Worm (Caenorhabditis elegans) whole organism, young adult: ENCODE results near the gene vab-9.

Source experiments
- B0336.3 ChIP-seq: fragments of 200-800 bp; sonication (Bioruptor generic); IDR thresholded peaks from 2 replicates; pipeline ENCODE4 v1.3.6; 2022; ENCODE audit warnings: missing genetic modification characterization, missing compliant biosample characterization
- F22D6.2 ChIP-seq: sonication (generic microtip); optimal IDR thresholded peaks from 2 replicates; lab custom pipeline; 2016; ENCODE audit warnings: mild to moderate bottlenecking, missing genetic modification characterization, missing compliant biosample characterization
- F33H1.4 ChIP-seq: fragments of 200-800 bp; sonication (Bioruptor generic); IDR thresholded peaks from 2 replicates; pipeline ENCODE4 v1.3.6; 2022; ENCODE audit warnings: missing genetic modification reagents, missing genetic modification characterization, missing compliant biosample characterization
- K11D2.4 ChIP-seq: fragments of 200-800 bp; sonication (Bioruptor generic); IDR thresholded peaks from 2 replicates; pipeline ENCODE4 v1.3.6; 2022; ENCODE audit warnings: missing genetic modification reagents, missing genetic modification characterization, missing compliant biosample characterization
- K12H6.12 ChIP-seq: fragments of 200-800 bp; sonication (Bioruptor generic); optimal IDR thresholded peaks from 2 replicates; lab custom pipeline; 2018; ENCODE audit warnings: mild to moderate bottlenecking, missing genetic modification characterization, missing compliant biosample characterization
- T26A5.8 ChIP-seq: sonication (generic microtip); optimal IDR thresholded peaks from 2 replicates; lab custom pipeline; 2016; ENCODE audit warnings: missing genetic modification characterization, missing compliant biosample characterization
- cebp-1 ChIP-seq, 2 experiments: fragments of 200-800 bp in 1 of 2; sonication (Bioruptor generic) in 1 of 2; sonication (generic microtip) in 1 of 2; IDR thresholded peaks in 1 of 2; optimal IDR thresholded peaks in 1 of 2; 2 replicates each; pipeline versions ENCODE4 v1.3.6 to Lab custom; 2017 to 2022; ENCODE audit warnings: missing compliant biosample characterization in 2 of 2, missing genetic modification characterization in 2 of 2, mild to moderate bottlenecking in 1 of 2, missing genetic modification reagents in 1 of 2, moderate library complexity in 1 of 2
- dpff-1 ChIP-seq: sonication (generic microtip); optimal IDR thresholded peaks from 2 replicates; lab custom pipeline; 2017; ENCODE audit warnings: mild to moderate bottlenecking, missing genetic modification characterization, missing compliant biosample characterization
- him-1 ChIP-seq: sonication (generic microtip); optimal IDR thresholded peaks from 2 replicates; lab custom pipeline; 2016; ENCODE audit warnings: missing genotype, missing genetic modification reagents, missing genetic modification characterization, missing compliant biosample characterization
- hsf-1 ChIP-seq: fragments of 200-800 bp; sonication (Bioruptor generic); IDR thresholded peaks from 2 replicates; pipeline ENCODE4 v1.3.6; 2022; ENCODE audit warnings: missing genetic modification reagents, missing genetic modification characterization, missing compliant biosample characterization
- lsl-1 ChIP-seq: fragments of 200-800 bp; sonication (Bioruptor generic); optimal IDR thresholded peaks from 2 replicates; lab custom pipeline; 2018; ENCODE audit warnings: mild to moderate bottlenecking, missing genetic modification characterization, moderate library complexity, missing compliant biosample characterization
- lsy-27 ChIP-seq: sonication (generic microtip); optimal IDR thresholded peaks from 2 replicates; lab custom pipeline; 2017; ENCODE audit warnings: missing genetic modification characterization, mild to moderate bottlenecking, missing compliant biosample characterization, antibody characterized with exemption, missing genotype, borderline replicate concordance; ENCODE audit not compliant: insufficient read depth
- madf-6 ChIP-seq: fragments of 200-800 bp; sonication (Bioruptor generic); IDR thresholded peaks from 2 replicates; pipeline ENCODE4 v1.3.6; 2022; ENCODE audit warnings: missing genetic modification reagents, missing genetic modification characterization, missing compliant biosample characterization
- mxl-1 ChIP-seq: sonication (generic microtip); optimal IDR thresholded peaks from 2 replicates; lab custom pipeline; 2016; ENCODE audit warnings: missing genetic modification characterization, missing compliant biosample characterization
- nfya-1 ChIP-seq: sonication (generic microtip); optimal IDR thresholded peaks from 2 replicates; lab custom pipeline; 2017; ENCODE audit warnings: antibody characterized with exemption, missing compliant biosample characterization, missing genetic modification characterization, borderline replicate concordance; ENCODE audit not compliant: insufficient read depth
- nhr-179 ChIP-seq: sonication (generic microtip); optimal IDR thresholded peaks from 2 replicates; lab custom pipeline; 2016; ENCODE audit warnings: mild to moderate bottlenecking, missing genetic modification characterization, missing compliant biosample characterization
- nhr-80 ChIP-seq: sonication (generic microtip); optimal IDR thresholded peaks from 2 replicates; lab custom pipeline; 2016; ENCODE audit warnings: missing genetic modification characterization, missing compliant biosample characterization
- pbrm-1 ChIP-seq: fragments of 200-800 bp; sonication (Bioruptor generic); IDR thresholded peaks from 2 replicates; pipeline ENCODE4 v1.3.6; 2022; ENCODE audit warnings: missing genetic modification reagents, missing genetic modification characterization, missing compliant biosample characterization
- pha-4 ChIP-seq: fragments of 150-350 bp; sonication (generic microtip); optimal IDR thresholded peaks from 2 replicates; lab custom pipeline; 2014; ENCODE audit warnings: missing biosample characterization, missing genetic modification reagents, missing genetic modification characterization
- snpc-1.1 ChIP-seq: sonication (generic microtip); optimal IDR thresholded peaks from 2 replicates; lab custom pipeline; 2017; ENCODE audit warnings: missing genetic modification characterization, mild to moderate bottlenecking, missing compliant biosample characterization, antibody characterized with exemption, moderate library complexity, missing genotype, missing genetic modification reagents; ENCODE audit not compliant: insufficient read depth
- snpc-1.3 ChIP-seq: sonication (generic microtip); optimal IDR thresholded peaks from 2 replicates; lab custom pipeline; 2017; ENCODE audit warnings: missing genetic modification characterization, mild to moderate bottlenecking, missing compliant biosample characterization, antibody characterized with exemption, moderate library complexity, missing genotype, missing genetic modification reagents; ENCODE audit not compliant: insufficient read depth
- snpc-3.4 ChIP-seq: sonication (generic microtip); optimal IDR thresholded peaks from 2 replicates; lab custom pipeline; 2017; ENCODE audit warnings: missing genetic modification characterization, mild to moderate bottlenecking, missing compliant biosample characterization, antibody characterized with exemption, moderate library complexity, missing genotype, missing genetic modification reagents
- snpc-4 ChIP-seq, 5 experiments: fragments of 150-350 bp in 1 of 5; sonication (generic microtip) in 4 of 5; optimal IDR thresholded peaks; 2 replicates each; lab custom pipeline; 2014 to 2018; ENCODE audit warnings: missing genetic modification characterization in 5 of 5, missing biosample characterization in 3 of 5, antibody characterized with exemption in 2 of 5, mild to moderate bottlenecking in 2 of 5, missing compliant biosample characterization in 2 of 5, missing genotype in 2 of 5, moderate library complexity in 2 of 5, missing genetic modification reagents in 1 of 5
- tbp1 ChIP-seq: fragments of 200-800 bp; sonication (Bioruptor generic); optimal IDR thresholded peaks from 2 replicates; lab custom pipeline; 2018; ENCODE audit warnings: mild to moderate bottlenecking, missing genetic modification characterization, missing compliant biosample characterization
- tbx-9 ChIP-seq: sonication (generic microtip); optimal IDR thresholded peaks from 2 replicates; lab custom pipeline; 2016; ENCODE audit warnings: borderline replicate concordance, missing genetic modification characterization, inconsistent platforms, missing compliant biosample characterization
- xnd-1 ChIP-seq: sonication (generic microtip); optimal IDR thresholded peaks from 2 replicates; lab custom pipeline; 2016; ENCODE audit warnings: missing genotype, missing genetic modification reagents, missing genetic modification characterization, missing compliant biosample characterization

vab-9 gene

DNA sequence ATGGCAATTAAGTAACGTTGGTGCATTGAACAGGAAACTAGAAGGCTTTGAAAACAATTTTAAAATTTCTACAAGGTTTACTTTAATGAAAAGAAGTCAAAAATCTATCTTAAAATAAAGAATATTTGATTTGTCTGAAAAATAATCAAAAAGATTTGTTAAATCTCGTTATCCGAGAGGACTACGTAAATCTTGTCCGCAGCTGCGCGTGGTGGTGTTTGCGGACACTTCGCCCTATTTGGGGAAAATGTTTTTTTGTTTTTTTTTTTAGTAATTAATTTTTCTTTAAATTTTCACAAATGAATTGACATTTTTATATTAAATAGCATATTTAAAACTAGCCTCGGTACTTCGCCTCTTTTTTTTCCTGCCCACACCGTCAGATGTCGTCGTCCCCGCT lies 46.4 kb upstream of the vab-9 start (continued):
- no peak for TF ChIP-seq xnd-1
- TF ChIP-seq nfya-1 (tag; lab: Kevin White, UChicago), result no peak
- no peak for TF ChIP-seq hsf-1
- TF ChIP-seq, all 124 proteins: peak for 12

DNA sequence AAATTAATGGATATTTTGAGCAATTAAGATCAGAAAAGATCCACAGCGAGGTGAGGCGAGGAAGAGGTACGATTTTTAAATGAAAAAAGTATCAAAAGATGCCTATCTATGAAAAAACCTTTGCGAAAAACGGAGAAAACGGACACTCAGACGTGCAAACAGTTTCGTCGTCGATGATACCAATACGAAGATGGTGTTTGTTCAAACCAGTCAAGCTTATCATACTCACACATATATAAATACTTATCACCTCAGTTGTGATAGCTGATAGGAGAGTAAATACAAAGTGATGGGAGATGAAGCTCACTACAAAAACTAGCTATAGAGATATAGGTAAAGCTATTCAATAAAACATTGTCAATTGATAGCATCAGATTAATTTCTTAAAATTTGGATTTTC lies 42.3 kb upstream of the vab-9 start:
- TF ChIP-seq nhr-80 (tag; lab: Kevin White, UChicago) (peak; percentile 8), T26A5.8 (tag; lab: Kevin White, UChicago) (no peak)
- TF ChIP-seq, all 124 proteins: peak for 1

DNA sequence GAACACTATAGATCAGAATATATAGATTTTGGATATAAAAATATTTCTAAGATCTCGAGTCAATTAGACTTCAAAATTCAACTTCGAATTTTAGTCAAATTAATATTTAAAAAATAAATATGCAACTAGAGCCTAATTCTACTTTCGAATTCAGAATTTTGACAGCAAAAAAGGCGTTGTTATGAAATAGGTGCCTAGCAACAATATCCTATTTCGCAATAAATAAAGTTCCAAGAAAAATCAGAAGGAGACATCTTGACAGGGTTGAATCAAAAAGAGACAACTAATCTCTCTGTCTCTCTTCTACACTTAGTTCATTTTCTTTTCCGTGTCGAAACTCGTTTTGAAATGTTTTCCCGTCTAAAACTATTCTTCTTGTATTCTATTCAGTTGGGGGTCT lies 37.9 kb upstream of the vab-9 start:
- TF ChIP-seq cebp-1 (GFP tag; IDR thresholded peaks at IDR 0.05; lab: Robert Waterston, UW) (peak; percentile 61; the same call in 1 of the 2 replicates), cebp-1 (tag; optimal IDR thresholded peaks at IDR 0.05; lab: Kevin White, UChicago) (peak; percentile 96), pbrm-1 (no peak)

DNA sequence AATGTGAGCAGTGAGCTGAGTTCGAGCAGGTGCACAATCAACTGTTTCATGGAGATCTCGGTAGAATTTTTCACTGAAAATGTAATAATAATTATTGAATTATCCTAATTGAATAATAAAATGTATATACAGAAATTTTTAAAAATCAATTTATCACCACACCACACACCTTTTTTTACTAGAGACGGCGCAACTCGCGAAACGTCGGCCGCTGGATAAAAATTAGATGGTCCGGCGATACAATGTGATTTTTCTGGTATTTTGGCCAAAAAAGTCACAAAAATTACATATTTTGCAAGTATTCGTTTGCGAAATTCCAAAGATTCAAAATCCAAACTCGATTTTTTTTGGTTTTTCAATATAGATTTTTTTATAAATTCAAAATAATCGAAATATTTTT lies 33.3 kb upstream of the vab-9 start:
- TF ChIP-seq snpc-1.1 (tag; lab: Kevin White, UChicago), result peak; percentile 93
- peak; percentile 6 for TF ChIP-seq lsl-1 (GFP tag; lab: Kevin White, UChicago)
- peak; percentile 28 for TF ChIP-seq tbp1
- no peak for TF ChIP-seq pha-4 (tag; lab: Kevin White, UChicago)
- peak; percentile 86 for TF ChIP-seq snpc-4 (GFP tag; optimal IDR thresholded peaks at IDR 0.05; lab: Kevin White, UChicago)
- TF ChIP-seq snpc-4 (tag; optimal IDR thresholded peaks at IDR 0.05; lab: Kevin White, UChicago), result peak; percentile 71 to 92 (median 90)
- peak; percentile 35 for TF ChIP-seq snpc-1.3 (tag; lab: Kevin White, UChicago)
- TF ChIP-seq mxl-1 (tag; lab: Kevin White, UChicago), result no peak
- TF ChIP-seq snpc-3.4 (tag; lab: Kevin White, UChicago), result peak; percentile 89
- peak; percentile 47 for TF ChIP-seq him-1 (tag; lab: Kevin White, UChicago)

DNA sequence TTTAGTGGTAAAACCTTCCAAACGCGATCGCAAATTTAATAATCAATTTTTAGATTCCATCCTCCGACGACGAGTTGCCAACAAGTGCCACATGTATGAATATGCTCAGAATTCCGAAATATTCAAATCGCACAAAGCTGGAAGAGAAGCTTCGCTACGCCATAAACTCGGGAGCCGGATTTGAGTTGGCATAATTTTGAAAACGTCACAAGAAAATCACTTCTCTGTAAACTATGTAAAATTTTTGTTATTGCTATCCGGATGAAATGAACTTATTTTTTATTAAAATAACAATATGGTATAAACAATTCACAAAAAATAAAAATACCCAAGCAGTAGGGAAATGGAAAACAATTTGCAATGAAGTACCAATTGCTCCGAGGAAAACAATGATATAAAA lies 31.4 kb upstream of the vab-9 start:
- peak; percentile 10; the same call in 1 of the 2 replicates for TF ChIP-seq B0336.3
- TF ChIP-seq him-1 (tag; lab: Kevin White, UChicago), result peak; percentile 91
- TF ChIP-seq tbx-9 (tag; lab: Kevin White, UChicago), result no peak

DNA sequence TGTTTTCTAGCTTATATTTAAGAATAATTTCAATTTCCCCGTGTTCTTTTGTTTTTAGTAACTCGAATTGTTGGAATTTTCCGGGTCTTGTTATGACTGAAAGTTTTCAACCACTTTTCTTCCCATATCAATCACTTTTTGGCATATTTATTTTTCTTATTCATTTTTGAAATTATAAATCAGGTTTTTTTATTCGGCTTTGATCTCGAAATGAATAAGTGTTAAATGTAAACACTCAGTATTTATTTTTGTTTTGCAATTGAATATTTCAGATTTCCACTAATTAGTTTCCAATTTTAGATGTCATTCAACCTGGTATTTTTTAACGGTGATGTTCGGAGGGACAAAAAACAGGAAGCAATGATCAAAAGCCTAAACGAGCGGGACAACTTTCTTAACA lies 27.0 kb upstream of the vab-9 start, which contains the start of gene etc-1:
Gene etc-1 (plus strand): TSS at position 301 of the 400 bp plus-strand sequence.
- TF ChIP-seq K11D2.4 (GFP tag; lab: Robert Waterston, UW) (no peak), F33H1.4 (GFP tag; lab: Robert Waterston, UW) (no peak), dpff-1 (tag; lab: Kevin White, UChicago) (no peak), K12H6.12 (tag; lab: Kevin White, UChicago) (no peak), nhr-179 (no peak), lsy-27 (tag; lab: Kevin White, UChicago) (no peak), madf-6 (GFP tag; lab: Robert Waterston, UW) (no peak), F22D6.2 (tag; lab: Kevin White, UChicago) (no peak), xnd-1 (no peak)
